Worm (Caenorhabditis elegans) whole organism, L4 larva: ENCODE measurements around the gene lgc-26.

Experiments
- R02D3.7 ChIP-seq: fragments of 150-350 bp; sonication (generic microtip); optimal IDR thresholded peaks from 3 replicates; lab custom pipeline; 2014; ENCODE audit warnings: missing biosample characterization, missing genetic modification characterization
- aly-2 ChIP-seq: sonication (generic microtip); optimal IDR thresholded peaks from 2 replicates; lab custom pipeline; 2018; ENCODE audit warnings: missing biosample characterization, missing genetic modification characterization
- fos-1 ChIP-seq: fragments of 150-350 bp; optimal IDR thresholded peaks from 2 replicates; lab custom pipeline; 2014; ENCODE audit warnings: missing biosample characterization, missing genetic modification characterization
- jun-1 ChIP-seq: fragments of 150-350 bp; optimal IDR thresholded peaks from 2 replicates; lab custom pipeline; 2014; ENCODE audit warnings: missing biosample characterization, missing genetic modification reagents, missing genetic modification characterization
- lsy-2 ChIP-seq, 2 experiments: fragments of 150-350 bp in 1 of 2; sonication (generic microtip) in 1 of 2; optimal IDR thresholded peaks; 2 replicates each; lab custom pipeline; 2014 to 2017; ENCODE audit warnings: missing biosample characterization in 2 of 2, missing genetic modification characterization in 2 of 2
- mdl-1 ChIP-seq, 2 experiments: fragments of 150-350 bp in 1 of 2; sonication (generic microtip) in 1 of 2; optimal IDR thresholded peaks; 2 replicates each; lab custom pipeline; 2014 to 2017; ENCODE audit warnings: missing biosample characterization in 2 of 2, missing genetic modification characterization in 2 of 2
- nhr-11 ChIP-seq: fragments of 150-350 bp; optimal IDR thresholded peaks from 2 replicates; lab custom pipeline; 2014; ENCODE audit warnings: missing biosample characterization, missing genetic modification characterization
- nhr-237 ChIP-seq: sonication (generic microtip); optimal IDR thresholded peaks from 2 replicates; lab custom pipeline; 2017; ENCODE audit warnings: missing biosample characterization, missing genetic modification characterization
- skn-1 ChIP-seq: fragments of 150-350 bp; optimal IDR thresholded peaks from 2 replicates; lab custom pipeline; 2014; ENCODE audit warnings: missing biosample characterization, missing genetic modification characterization

- no peak for TF ChIP-seq fos-1 (tag; lab: Kevin White, UChicago)
- TF ChIP-seq nhr-237 (tag; lab: Kevin White, UChicago), result no peak
- TF ChIP-seq R02D3.7 (tag; lab: Kevin White, UChicago), result no peak
- no peak for TF ChIP-seq aly-2 (tag; lab: Kevin White, UChicago)
- TF ChIP-seq skn-1 (tag; lab: Kevin White, UChicago), result no peak
- peak; percentile 58 for TF ChIP-seq nhr-11 (tag; lab: Kevin White, UChicago)
- TF ChIP-seq jun-1 (tag; lab: Kevin White, UChicago), result no peak
- TF ChIP-seq mdl-1 (tag; optimal IDR thresholded peaks at IDR 0.05; lab: Kevin White, UChicago), result no peak
- no peak for TF ChIP-seq lsy-2 (tag; optimal IDR thresholded peaks at IDR 0.05; lab: Kevin White, UChicago)
Observed at ce11 chrV:320009-320408, 51.9 kb downstream of the lgc-26 start.
